Worm (Caenorhabditis elegans) whole organism, L1 larva: Measurements from ENCODE around the gene K08D10.13.

Experiments
- fos-1 ChIP-seq: fragments of 150-350 bp; optimal IDR thresholded peaks from 2 replicates; lab custom pipeline; 2014; ENCODE audit warnings: missing biosample characterization, missing genetic modification characterization
- nhr-76 ChIP-seq: sonication (generic microtip); optimal IDR thresholded peaks from 2 replicates; lab custom pipeline; 2017; ENCODE audit warnings: missing biosample characterization, missing genetic modification characterization
- nhr-84 ChIP-seq: sonication (generic microtip); optimal IDR thresholded peaks from 2 replicates; lab custom pipeline; 2017; ENCODE audit warnings: missing biosample characterization, missing genetic modification characterization
- pqm-1 ChIP-seq: sonication (generic microtip); optimal IDR thresholded peaks from 3 replicates; lab custom pipeline; 2017; ENCODE audit warnings: missing biosample characterization, missing genetic modification characterization

- TF ChIP-seq nhr-76 (tag; lab: Kevin White, UChicago) (no peak), fos-1 (tag; lab: Kevin White, UChicago) (no peak), nhr-84 (tag; lab: Kevin White, UChicago) (no peak), pqm-1 (tag; lab: Kevin White, UChicago) (no peak)
Observed at ce11 chrIV:4209084-4209483, 37.7 kb upstream of the K08D10.13 start.
